Worm (Caenorhabditis elegans) whole organism, L4 larva: ENCODE measurements around the gene srab-12.

Experiments used
- D1046.2 ChIP-seq: fragments of 200-800 bp; sonication (Bioruptor generic); IDR thresholded peaks from 2 replicates; pipeline ENCODE4 v1.3.6; 2022; ENCODE audit warnings: missing genetic modification characterization, missing compliant biosample characterization
- F10B5.3 ChIP-seq: sonication (generic microtip); optimal IDR thresholded peaks from 2 replicates; lab custom pipeline; 2016; ENCODE audit warnings: mild to moderate bottlenecking, missing genetic modification characterization, missing compliant biosample characterization
- F37D6.2 ChIP-seq: sonication (generic microtip); optimal IDR thresholded peaks from 2 replicates; lab custom pipeline; 2016; ENCODE audit warnings: mild to moderate bottlenecking, missing genetic modification characterization, missing compliant biosample characterization
- F49E8.2 ChIP-seq: sonication (generic microtip); optimal IDR thresholded peaks from 2 replicates; lab custom pipeline; 2016; ENCODE audit warnings: missing compliant biosample characterization, mild to moderate bottlenecking, missing genetic modification characterization, borderline replicate concordance
- Y75B8A.6 ChIP-seq: fragments of 200-800 bp; sonication (Bioruptor generic); IDR thresholded peaks from 2 replicates; pipeline ENCODE4 v1.3.6; 2022; ENCODE audit warnings: missing genetic modification reagents, missing genetic modification characterization, missing compliant biosample characterization
- ZK546.5 ChIP-seq, 2 experiments: sonication (generic microtip); optimal IDR thresholded peaks; 2 replicates each; lab custom pipeline; 2017; ENCODE audit warnings: missing biosample characterization in 2 of 2, missing genetic modification characterization in 2 of 2
- aha-1 ChIP-seq: fragments of 150-350 bp; peaks from one replicate; lab custom pipeline; 2014; ENCODE audit warnings: missing biosample characterization, missing genetic modification characterization
- aly-2 ChIP-seq: sonication (generic microtip); optimal IDR thresholded peaks from 2 replicates; lab custom pipeline; 2018; ENCODE audit warnings: missing biosample characterization, missing genetic modification characterization
- ceh-44 ChIP-seq: fragments of 200-800 bp; sonication (Bioruptor generic); IDR thresholded peaks from 2 replicates; pipeline ENCODE4 v1.3.6; 2022; ENCODE audit warnings: missing genetic modification reagents, missing genetic modification characterization, missing compliant biosample characterization
- ceh-82 ChIP-seq: sonication (generic microtip); optimal IDR thresholded peaks from 2 replicates; lab custom pipeline; 2017; ENCODE audit warnings: missing biosample characterization, missing genetic modification characterization
- ctbp-1 ChIP-seq: fragments of 200-800 bp; sonication (Bioruptor generic); IDR thresholded peaks from 2 replicates; pipeline ENCODE4 v1.3.6; 2022; ENCODE audit warnings: missing genetic modification reagents, missing genetic modification characterization, missing compliant biosample characterization
- daf-12 ChIP-seq: fragments of 150-350 bp; optimal IDR thresholded peaks from 2 replicates; lab custom pipeline; 2014; ENCODE audit warnings: missing biosample characterization, missing genetic modification reagents, missing genetic modification characterization
- daf-16 ChIP-seq, 3 experiments: sonication (generic microtip); optimal IDR thresholded peaks; 2 replicates each; lab custom pipeline; 2016 to 2017; ENCODE audit warnings: missing genetic modification characterization in 3 of 3, missing genetic modification reagents in 3 of 3, mild to moderate bottlenecking in 2 of 3, missing compliant biosample characterization in 2 of 3, missing biosample characterization in 1 of 3, moderate library complexity in 1 of 3
- dmd-6 ChIP-seq: fragments of 200-800 bp; sonication (Bioruptor generic); IDR thresholded peaks from 2 replicates; pipeline ENCODE4 v1.3.6; 2022; ENCODE audit warnings: missing genetic modification reagents, missing genetic modification characterization, missing compliant biosample characterization
- dpl-1 ChIP-seq: fragments of 150-350 bp; optimal IDR thresholded peaks from 2 replicates; lab custom pipeline; 2014; ENCODE audit warnings: missing biosample characterization, missing genetic modification reagents, missing genetic modification characterization
- dve-1 ChIP-seq: sonication (generic microtip); optimal IDR thresholded peaks from 2 replicates; lab custom pipeline; 2017; ENCODE audit warnings: antibody characterized with exemption, mild to moderate bottlenecking, missing genetic modification characterization, missing compliant biosample characterization; ENCODE audit not compliant: insufficient read depth
- egl-27 ChIP-seq: sonication (generic microtip); optimal IDR thresholded peaks from 3 replicates; lab custom pipeline; 2017; ENCODE audit warnings: missing biosample characterization, missing genetic modification reagents, missing genetic modification characterization
- fos-1 ChIP-seq: fragments of 150-350 bp; optimal IDR thresholded peaks from 2 replicates; lab custom pipeline; 2014; ENCODE audit warnings: missing biosample characterization, missing genetic modification characterization
- hlh-11 ChIP-seq: fragments of 200-800 bp; sonication (Bioruptor generic); optimal IDR thresholded peaks from 2 replicates; lab custom pipeline; 2018; ENCODE audit warnings: mild to moderate bottlenecking, missing genetic modification characterization, missing compliant biosample characterization
- hlh-30 ChIP-seq: sonication (generic microtip); optimal IDR thresholded peaks from 2 replicates; lab custom pipeline; 2017; ENCODE audit warnings: antibody characterized with exemption, mild to moderate bottlenecking, missing genetic modification characterization, missing compliant biosample characterization; ENCODE audit not compliant: insufficient read depth
- lim-7 ChIP-seq: fragments of 200-800 bp; sonication (Bioruptor generic); IDR thresholded peaks from 2 replicates; pipeline ENCODE4 v1.3.6; 2022; ENCODE audit warnings: missing genetic modification characterization, missing compliant biosample characterization
- lin-38 ChIP-seq: fragments of 200-800 bp; sonication (Bioruptor generic); IDR thresholded peaks from 2 replicates; pipeline ENCODE4 v1.3.6; 2022; ENCODE audit warnings: missing genetic modification reagents, missing genetic modification characterization, missing compliant biosample characterization
- lin-39 ChIP-seq: fragments of 150-350 bp; optimal IDR thresholded peaks from 2 replicates; lab custom pipeline; 2014; ENCODE audit warnings: missing biosample characterization, missing genetic modification reagents, missing genetic modification characterization
- madf-5 ChIP-seq, 2 experiments: fragments of 200-800 bp; sonication (Bioruptor generic); IDR thresholded peaks; 2 replicates each; pipeline ENCODE4 v1.3.6; 2022; ENCODE audit warnings: missing compliant biosample characterization in 2 of 2, missing genetic modification characterization in 2 of 2
- mep-1 ChIP-seq: fragments of 150-350 bp; sonication (generic microtip); optimal IDR thresholded peaks from 3 replicates; lab custom pipeline; 2014; ENCODE audit warnings: missing biosample characterization, missing genetic modification characterization
- mes-2 ChIP-seq: sonication (generic microtip); optimal IDR thresholded peaks from 2 replicates; lab custom pipeline; 2016; ENCODE audit warnings: missing genotype, mild to moderate bottlenecking, missing genetic modification characterization, missing compliant biosample characterization; ENCODE audit not compliant: poor library complexity, severe bottlenecking
- mxl-2 ChIP-seq: fragments of 200-800 bp; sonication (Bioruptor generic); conservative IDR thresholded peaks from 2 replicates; pipeline ENCODE4 v1.3.6; 2022; ENCODE audit warnings: missing genetic modification reagents, missing genetic modification characterization, missing compliant biosample characterization
- nhr-102 ChIP-seq: sonication (generic microtip); optimal IDR thresholded peaks from 2 replicates; lab custom pipeline; 2016; ENCODE audit warnings: mild to moderate bottlenecking, missing genetic modification characterization, moderate library complexity, missing compliant biosample characterization
- nhr-25 ChIP-seq: sonication (generic microtip); optimal IDR thresholded peaks from 2 replicates; lab custom pipeline; 2017; ENCODE audit warnings: missing genetic modification characterization, mild to moderate bottlenecking, missing compliant biosample characterization, antibody characterized with exemption, moderate library complexity, borderline replicate concordance; ENCODE audit not compliant: insufficient read depth
- nhr-28 ChIP-seq: fragments of 150-350 bp; optimal IDR thresholded peaks from 2 replicates; lab custom pipeline; 2014; ENCODE audit warnings: missing biosample characterization, missing genetic modification characterization
- nhr-41 ChIP-seq: fragments of 200-800 bp; sonication (Bioruptor generic); IDR thresholded peaks from 2 replicates; pipeline ENCODE4 v1.3.6; 2022; ENCODE audit warnings: missing genetic modification reagents, missing genetic modification characterization, missing compliant biosample characterization
- nhr-48 ChIP-seq: sonication (generic microtip); optimal IDR thresholded peaks from 2 replicates; lab custom pipeline; 2016; ENCODE audit warnings: mild to moderate bottlenecking, missing genetic modification characterization, missing compliant biosample characterization
- nhr-6 ChIP-seq: fragments of 150-350 bp; optimal IDR thresholded peaks from 2 replicates; lab custom pipeline; 2014; ENCODE audit warnings: missing biosample characterization, missing genetic modification characterization
- nhr-76 ChIP-seq: fragments of 150-350 bp; optimal IDR thresholded peaks from 2 replicates; lab custom pipeline; 2014; ENCODE audit warnings: missing biosample characterization, missing genetic modification characterization
- pha-4 ChIP-seq, 2 experiments: fragments of 150-350 bp in 1 of 2; fragments of 200-800 bp in 1 of 2; sonication (Bioruptor generic) in 1 of 2; IDR thresholded peaks in 1 of 2; optimal IDR thresholded peaks in 1 of 2; 2 replicates each; pipeline versions ENCODE4 v1.3.6 to Lab custom; 2014 to 2022; ENCODE audit warnings: missing genetic modification characterization in 2 of 2, missing genetic modification reagents in 2 of 2, missing biosample characterization in 1 of 2, missing compliant biosample characterization in 1 of 2
- php-3 ChIP-seq: fragments of 200-800 bp; sonication (Bioruptor generic); IDR thresholded peaks from 2 replicates; pipeline ENCODE4 v1.3.6; 2022; ENCODE audit warnings: missing genetic modification reagents, missing genetic modification characterization, missing compliant biosample characterization
- pqm-1 ChIP-seq: sonication (generic microtip); optimal IDR thresholded peaks from 2 replicates; lab custom pipeline; 2017; ENCODE audit warnings: missing biosample characterization, missing genetic modification characterization
- skn-1 ChIP-seq: fragments of 150-350 bp; optimal IDR thresholded peaks from 2 replicates; lab custom pipeline; 2014; ENCODE audit warnings: missing biosample characterization, missing genetic modification characterization
- snpc-1.2 ChIP-seq: fragments of 200-800 bp; sonication (Bioruptor generic); IDR thresholded peaks from 2 replicates; pipeline ENCODE4 v1.3.6; 2022; ENCODE audit warnings: missing genetic modification reagents, missing genetic modification characterization, missing compliant biosample characterization
- tag-97 ChIP-seq: fragments of 200-800 bp; sonication (Bioruptor generic); IDR thresholded peaks from 2 replicates; pipeline ENCODE4 v1.3.6; 2022; ENCODE audit warnings: missing genetic modification characterization, missing compliant biosample characterization
- tra-1 ChIP-seq: fragments of 200-800 bp; sonication (Bioruptor generic); IDR thresholded peaks from 2 replicates; pipeline ENCODE4 v1.3.6; 2022; ENCODE audit warnings: missing genetic modification reagents, missing genetic modification characterization, missing compliant biosample characterization
- unc-62 ChIP-seq, 3 experiments: fragments of 150-350 bp in 1 of 3; sonication (generic microtip); optimal IDR thresholded peaks in 2 of 3; peaks in 1 of 3; 1 replicate in 1 of 3; 2 replicates in 2 of 3; lab custom pipeline; 2014 to 2017; ENCODE audit warnings: missing biosample characterization in 3 of 3, missing genetic modification characterization in 3 of 3, missing genetic modification reagents in 3 of 3, missing genotype in 1 of 3
- vab-7 ChIP-seq: fragments of 200-800 bp; sonication (Bioruptor generic); IDR thresholded peaks from 2 replicates; pipeline ENCODE4 v1.3.6; 2022; ENCODE audit warnings: missing genetic modification reagents, missing genetic modification characterization, missing compliant biosample characterization
- zfp-2 ChIP-seq: sonication (generic microtip); optimal IDR thresholded peaks from 2 replicates; lab custom pipeline; 2016; ENCODE audit warnings: mild to moderate bottlenecking, missing genetic modification characterization, missing compliant biosample characterization
- zip-11 ChIP-seq: fragments of 200-800 bp; sonication (Bioruptor generic); IDR thresholded peaks from 2 replicates; pipeline ENCODE4 v1.3.6; 2022; ENCODE audit warnings: missing genetic modification characterization, missing compliant biosample characterization

Gene srab-12

ce11 chrV:17765077-17765476, 18.4 kb downstream of the srab-12 start, which contains the start of the genes C47A10.16 and srh-283:
C47A10.16 (minus strand) TSS chrV:17765177.
srh-283 (plus strand) TSS chrV:17765348.
- TF ChIP-seq F49E8.2 (tag; lab: Kevin White, UChicago) (no peak), F10B5.3 (tag; lab: Kevin White, UChicago) (no peak), nhr-6 (tag; lab: Kevin White, UChicago) (no peak), dve-1 (tag; lab: Kevin White, UChicago) (no peak), mes-2 (tag; lab: Kevin White, UChicago) (no peak), nhr-41 (no peak), lin-39 (tag; lab: Kevin White, UChicago) (no peak), aly-2 (tag; lab: Kevin White, UChicago) (no peak), php-3 (GFP tag; lab: Robert Waterston, UW) (no peak), ceh-82 (no peak), mxl-2 (GFP tag; lab: Robert Waterston, UW) (no peak), ceh-44 (GFP tag; lab: Robert Waterston, UW) (no peak), fos-1 (tag; lab: Kevin White, UChicago) (no peak), nhr-76 (no peak), D1046.2 (GFP tag; lab: Robert Waterston, UW) (no peak)
- TF ChIP-seq, all 104 proteins: peak for 0

ce11 chrV:17755592-17755991, 27.9 kb downstream of the srab-12 start, which contains the start of gene pgp-9:
pgp-9 (plus strand) TSS chrV:17755892.
- TF ChIP-seq mep-1 (no peak), vab-7 (no peak), skn-1 (tag; lab: Kevin White, UChicago) (no peak), aha-1 (tag; lab: Kevin White, UChicago) (peak; percentile 71), F37D6.2 (tag; lab: Kevin White, UChicago) (no peak), nhr-102 (tag; lab: Kevin White, UChicago) (no peak), snpc-1.2 (GFP tag; lab: Robert Waterston, UW) (no peak)

- TF ChIP-seq nhr-28 (tag; lab: Kevin White, UChicago) (peak; percentile 66), unc-62 (GFP tag; optimal IDR thresholded peaks at IDR 0.05 in 1 of 2; lab: Kevin White, UChicago) (no peak), unc-62 (tag; optimal IDR thresholded peaks at IDR 0.05; lab: Kevin White, UChicago) (no peak), daf-16 (GFP tag; optimal IDR thresholded peaks at IDR 0.05; lab: Kevin White, UChicago) (no peak), daf-16 (tag; optimal IDR thresholded peaks at IDR 0.05; lab: Kevin White, UChicago) (peak; percentile 68), nhr-25 (tag; lab: Kevin White, UChicago) (no peak), Y75B8A.6 (no peak), dmd-6 (peak; percentile 42; the same call in 1 of the 2 replicates), lim-7 (GFP tag; lab: Robert Waterston, UW) (no peak), ctbp-1 (no peak), mes-2 (tag; lab: Kevin White, UChicago) (no peak), lin-38 (GFP tag; lab: Robert Waterston, UW) (no peak), dve-1 (tag; lab: Kevin White, UChicago) (peak; percentile 31), pqm-1 (peak; percentile 75), dpl-1 (GFP tag; lab: Kevin White, UChicago) (no peak), egl-27 (no peak)
Observed at ce11 chrV:17754999-17755398, 28.4 kb downstream of the srab-12 start.

- TF ChIP-seq hlh-11 (tag; lab: Kevin White, UChicago) (peak; percentile 66), daf-12 (tag; lab: Kevin White, UChicago) (no peak), zip-11 (GFP tag; lab: Robert Waterston, UW) (no peak), nhr-28 (tag; lab: Kevin White, UChicago) (peak; percentile 92), zfp-2 (tag; lab: Kevin White, UChicago) (no peak), hlh-30 (tag; lab: Kevin White, UChicago) (no peak), nhr-48 (peak; percentile 38), nhr-102 (tag; lab: Kevin White, UChicago) (peak; percentile 37), tra-1 (GFP tag; lab: Robert Waterston, UW) (peak; percentile 48; the same call in 1 of the 2 replicates), ZK546.5 (tag; optimal IDR thresholded peaks at IDR 0.05; lab: Kevin White, UChicago) (no peak), pha-4 (GFP tag; IDR thresholded peaks at IDR 0.05; lab: Robert Waterston, UW) (no peak), pha-4 (tag; optimal IDR thresholded peaks at IDR 0.05; lab: Kevin White, UChicago) (peak; percentile 62), tag-97 (no peak), madf-5 (GFP tag; IDR thresholded peaks at IDR 0.05; lab: Robert Waterston, UW) (no peak), php-3 (GFP tag; lab: Robert Waterston, UW) (0 out of 2 replicates have a peak, but pooled peaks have one; percentile 49)
Observed at ce11 chrV:17752340-17752739, 31.1 kb downstream of the srab-12 start.
